Worm (Caenorhabditis elegans) whole organism, young adult: Measurements from ENCODE around the gene ugt-58.

Experiments used
- F22D6.2 ChIP-seq: sonication (generic microtip); optimal IDR thresholded peaks from 2 replicates; lab custom pipeline; 2016; ENCODE audit warnings: mild to moderate bottlenecking, missing genetic modification characterization, missing compliant biosample characterization
- F23B12.7 ChIP-seq: sonication (generic microtip); optimal IDR thresholded peaks from 2 replicates; lab custom pipeline; 2017; ENCODE audit warnings: missing genetic modification characterization, mild to moderate bottlenecking, missing compliant biosample characterization, antibody characterized with exemption, moderate library complexity; ENCODE audit not compliant: insufficient read depth
- F55B11.4 ChIP-seq: sonication (generic microtip); optimal IDR thresholded peaks from 2 replicates; lab custom pipeline; 2016; ENCODE audit warnings: missing compliant biosample characterization, missing genetic modification characterization, borderline replicate concordance; ENCODE audit not compliant: insufficient read depth
- K11D2.4 ChIP-seq: fragments of 200-800 bp; sonication (Bioruptor generic); IDR thresholded peaks from 2 replicates; pipeline ENCODE4 v1.3.6; 2022; ENCODE audit warnings: missing genetic modification reagents, missing genetic modification characterization, missing compliant biosample characterization
- K12H6.12 ChIP-seq: fragments of 200-800 bp; sonication (Bioruptor generic); optimal IDR thresholded peaks from 2 replicates; lab custom pipeline; 2018; ENCODE audit warnings: mild to moderate bottlenecking, missing genetic modification characterization, missing compliant biosample characterization
- T07F8.4 ChIP-seq: sonication (generic microtip); optimal IDR thresholded peaks from 2 replicates; lab custom pipeline; 2016; ENCODE audit warnings: mild to moderate bottlenecking, missing genetic modification characterization, moderate library complexity, missing compliant biosample characterization
- T26A5.8 ChIP-seq: sonication (generic microtip); optimal IDR thresholded peaks from 2 replicates; lab custom pipeline; 2016; ENCODE audit warnings: missing genetic modification characterization, missing compliant biosample characterization
- Y53G8AR.9 ChIP-seq: fragments of 200-800 bp; sonication (Bioruptor generic); conservative IDR thresholded peaks from 2 replicates; pipeline ENCODE4 v1.3.6; 2022; ENCODE audit warnings: missing genetic modification reagents, missing genetic modification characterization, missing compliant biosample characterization
- Y56A3A.18 ChIP-seq: fragments of 200-800 bp; sonication (Bioruptor generic); IDR thresholded peaks from 2 replicates; pipeline ENCODE4 v1.3.6; 2022; ENCODE audit warnings: missing genetic modification reagents, missing genetic modification characterization, missing compliant biosample characterization
- Y95B8A.8 ChIP-seq: fragments of 200-800 bp; sonication (Bioruptor generic); IDR thresholded peaks from 2 replicates; pipeline ENCODE4 v1.3.6; 2022; ENCODE audit warnings: missing genetic modification reagents, missing genetic modification characterization, missing compliant biosample characterization
- ama-1 ChIP-seq, 3 experiments: fragments of 150-350 bp in 1 of 3; sonication (generic microtip) in 2 of 3; optimal IDR thresholded peaks; 2 replicates each; lab custom pipeline; 2014 to 2018; ENCODE audit warnings: missing biosample characterization in 2 of 3, missing genetic modification characterization in 2 of 3, missing genetic modification reagents in 2 of 3
- atf-7 ChIP-seq: sonication (generic microtip); optimal IDR thresholded peaks from 2 replicates; lab custom pipeline; 2017; ENCODE audit warnings: mild to moderate bottlenecking, missing genetic modification characterization, missing compliant biosample characterization
- attf-5 ChIP-seq: fragments of 200-800 bp; sonication (Bioruptor generic); optimal IDR thresholded peaks from 2 replicates; lab custom pipeline; 2018; ENCODE audit warnings: mild to moderate bottlenecking, missing genetic modification characterization, missing compliant biosample characterization
- attf-6 ChIP-seq: fragments of 200-800 bp; sonication (Bioruptor generic); IDR thresholded peaks from 2 replicates; pipeline ENCODE4 v1.3.6; 2022; ENCODE audit warnings: missing genetic modification reagents, missing genetic modification characterization, missing compliant biosample characterization
- cebp-1 ChIP-seq, 2 experiments: fragments of 200-800 bp in 1 of 2; sonication (Bioruptor generic) in 1 of 2; sonication (generic microtip) in 1 of 2; IDR thresholded peaks in 1 of 2; optimal IDR thresholded peaks in 1 of 2; 2 replicates each; pipeline versions ENCODE4 v1.3.6 to Lab custom; 2017 to 2022; ENCODE audit warnings: missing compliant biosample characterization in 2 of 2, missing genetic modification characterization in 2 of 2, mild to moderate bottlenecking in 1 of 2, missing genetic modification reagents in 1 of 2, moderate library complexity in 1 of 2
- chd-7 ChIP-seq: sonication (generic microtip); optimal IDR thresholded peaks from 2 replicates; lab custom pipeline; 2016; ENCODE audit warnings: mild to moderate bottlenecking, missing genetic modification characterization, moderate library complexity, missing compliant biosample characterization
- die-1 ChIP-seq: sonication (generic microtip); optimal IDR thresholded peaks from 2 replicates; lab custom pipeline; 2016; ENCODE audit warnings: missing genotype, mild to moderate bottlenecking, missing genetic modification characterization, missing compliant biosample characterization
- dox-1 ChIP-seq: fragments of 200-800 bp; sonication (Bioruptor generic); IDR thresholded peaks from 2 replicates; pipeline ENCODE4 v1.3.6; 2022; ENCODE audit warnings: missing genetic modification reagents, missing genetic modification characterization, missing compliant biosample characterization
- dpff-1 ChIP-seq: sonication (generic microtip); optimal IDR thresholded peaks from 2 replicates; lab custom pipeline; 2017; ENCODE audit warnings: mild to moderate bottlenecking, missing genetic modification characterization, missing compliant biosample characterization
- egl-18 ChIP-seq: fragments of 200-800 bp; sonication (Bioruptor generic); IDR thresholded peaks from 2 replicates; pipeline ENCODE4 v1.3.6; 2022; ENCODE audit warnings: missing genetic modification reagents, missing genetic modification characterization, missing compliant biosample characterization
- egl-44 ChIP-seq: fragments of 200-800 bp; sonication (Bioruptor generic); IDR thresholded peaks from 2 replicates; pipeline ENCODE4 v1.3.6; 2022; ENCODE audit warnings: missing genetic modification reagents, missing genetic modification characterization, missing compliant biosample characterization
- ekl-4 ChIP-seq: fragments of 200-800 bp; sonication (Bioruptor generic); IDR thresholded peaks from 2 replicates; pipeline ENCODE4 v1.3.6; 2022; ENCODE audit warnings: missing genetic modification reagents, missing genetic modification characterization, missing compliant biosample characterization
- ets-4 ChIP-seq: fragments of 200-800 bp; sonication (Bioruptor generic); optimal IDR thresholded peaks from 2 replicates; lab custom pipeline; 2018; ENCODE audit warnings: mild to moderate bottlenecking, missing genetic modification characterization, missing compliant biosample characterization
- gei-17 ChIP-seq: fragments of 200-800 bp; sonication (Bioruptor generic); optimal IDR thresholded peaks from 2 replicates; lab custom pipeline; 2018; ENCODE audit warnings: mild to moderate bottlenecking, missing genetic modification characterization, missing compliant biosample characterization
- hmg-1.2 ChIP-seq: fragments of 200-800 bp; sonication (Bioruptor generic); IDR thresholded peaks from 2 replicates; pipeline ENCODE4 v1.3.6; 2022; ENCODE audit warnings: missing genetic modification reagents, missing genetic modification characterization, missing compliant biosample characterization
- let-607 ChIP-seq, 2 experiments: fragments of 200-800 bp in 1 of 2; sonication (Bioruptor generic) in 1 of 2; sonication (generic microtip) in 1 of 2; optimal IDR thresholded peaks; 2 replicates each; lab custom pipeline; 2016 to 2018; ENCODE audit warnings: mild to moderate bottlenecking in 2 of 2, missing compliant biosample characterization in 2 of 2, missing genetic modification characterization in 2 of 2, moderate library complexity in 2 of 2, missing genotype in 1 of 2
- lin-26 ChIP-seq: fragments of 200-800 bp; sonication (Bioruptor generic); IDR thresholded peaks from 2 replicates; pipeline ENCODE4 v1.3.6; 2022; ENCODE audit warnings: missing genetic modification reagents, missing genetic modification characterization, missing compliant biosample characterization
- lin-35 ChIP-seq, 3 experiments: fragments of 150-350 bp in 2 of 3; sonication (generic microtip) in 1 of 3; optimal IDR thresholded peaks; 2 replicates each; lab custom pipeline; 2014 to 2018; ENCODE audit warnings: missing biosample characterization in 3 of 3, missing genetic modification characterization in 3 of 3, missing genetic modification reagents in 3 of 3
- lin-40 ChIP-seq: sonication (generic microtip); optimal IDR thresholded peaks from 2 replicates; lab custom pipeline; 2016; ENCODE audit warnings: missing genetic modification characterization, mild to moderate bottlenecking, missing compliant biosample characterization, missing genotype, missing genetic modification reagents
- lin-54 ChIP-seq: fragments of 200-800 bp; sonication (Bioruptor generic); optimal IDR thresholded peaks from 2 replicates; lab custom pipeline; 2018; ENCODE audit warnings: mild to moderate bottlenecking, missing genetic modification characterization, missing compliant biosample characterization
- nfyb-1 ChIP-seq: fragments of 200-800 bp; sonication (Bioruptor generic); IDR thresholded peaks from 2 replicates; pipeline ENCODE4 v1.3.6; 2022; ENCODE audit warnings: missing genetic modification reagents, missing genetic modification characterization, missing compliant biosample characterization
- nhr-80 ChIP-seq: sonication (generic microtip); optimal IDR thresholded peaks from 2 replicates; lab custom pipeline; 2016; ENCODE audit warnings: missing genetic modification characterization, missing compliant biosample characterization
- pha-4 ChIP-seq: fragments of 150-350 bp; sonication (generic microtip); optimal IDR thresholded peaks from 2 replicates; lab custom pipeline; 2014; ENCODE audit warnings: missing biosample characterization, missing genetic modification reagents, missing genetic modification characterization
- rpc-1 ChIP-seq, 2 experiments: fragments of 150-350 bp in 1 of 2; sonication (generic microtip) in 1 of 2; optimal IDR thresholded peaks; 2 replicates each; lab custom pipeline; 2014 to 2018; ENCODE audit warnings: missing biosample characterization in 1 of 2, missing genetic modification characterization in 1 of 2, missing genetic modification reagents in 1 of 2, missing genotype in 1 of 2
- sptf-2 ChIP-seq: fragments of 200-800 bp; sonication (Bioruptor generic); optimal IDR thresholded peaks from 2 replicates; lab custom pipeline; 2018; ENCODE audit warnings: mild to moderate bottlenecking, missing genetic modification characterization, missing compliant biosample characterization
- tbp1 ChIP-seq: fragments of 200-800 bp; sonication (Bioruptor generic); optimal IDR thresholded peaks from 2 replicates; lab custom pipeline; 2018; ENCODE audit warnings: mild to moderate bottlenecking, missing genetic modification characterization, missing compliant biosample characterization
- tbx-9 ChIP-seq: sonication (generic microtip); optimal IDR thresholded peaks from 2 replicates; lab custom pipeline; 2016; ENCODE audit warnings: borderline replicate concordance, missing genetic modification characterization, inconsistent platforms, missing compliant biosample characterization
- unc-130 ChIP-seq: sonication (generic microtip); optimal IDR thresholded peaks from 2 replicates; lab custom pipeline; 2016; ENCODE audit warnings: missing genetic modification reagents, missing genetic modification characterization, missing compliant biosample characterization
- unc-62 ChIP-seq: fragments of 150-350 bp; optimal IDR thresholded peaks from 2 replicates; lab custom pipeline; 2014; ENCODE audit warnings: missing biosample characterization, missing genetic modification reagents, missing genetic modification characterization
- ztf-22 ChIP-seq: fragments of 200-800 bp; sonication (Bioruptor generic); optimal IDR thresholded peaks from 2 replicates; lab custom pipeline; 2018; ENCODE audit warnings: mild to moderate bottlenecking, missing genetic modification characterization, moderate library complexity, missing compliant biosample characterization
- ztf-26 ChIP-seq: sonication (generic microtip); optimal IDR thresholded peaks from 2 replicates; lab custom pipeline; 2017; ENCODE audit warnings: missing genetic modification characterization, missing compliant biosample characterization
- ztf-28 ChIP-seq: fragments of 200-800 bp; sonication (Bioruptor generic); IDR thresholded peaks from 2 replicates; pipeline ENCODE4 v1.3.6; 2022; ENCODE audit warnings: missing genetic modification reagents, missing genetic modification characterization, missing compliant biosample characterization
- ztf-3 ChIP-seq: fragments of 200-800 bp; sonication (Bioruptor generic); optimal IDR thresholded peaks from 2 replicates; lab custom pipeline; 2018; ENCODE audit warnings: mild to moderate bottlenecking, missing genetic modification characterization, missing compliant biosample characterization
- ztf-6 ChIP-seq: fragments of 200-800 bp; sonication (Bioruptor generic); IDR thresholded peaks from 2 replicates; pipeline ENCODE4 v1.3.6; 2022; ENCODE audit warnings: missing genetic modification reagents, missing genetic modification characterization, missing compliant biosample characterization

The ugt-58 gene

ce11 chrII:9601679-9602078 is 15.1 kb upstream of the ugt-58 start:
- no peak for TF ChIP-seq lin-40 (tag; lab: Kevin White, UChicago)
- TF ChIP-seq Y95B8A.8 (GFP tag; lab: Robert Waterston, UW) = no peak
- TF ChIP-seq cebp-1 (GFP tag; IDR thresholded peaks at IDR 0.05; lab: Robert Waterston, UW) = 0 out of 2 replicates have a peak, but pooled peaks have one; percentile 14
- peak; percentile 47 for TF ChIP-seq cebp-1 (tag; optimal IDR thresholded peaks at IDR 0.05; lab: Kevin White, UChicago)
- no peak for TF ChIP-seq lin-26 (GFP tag; lab: Robert Waterston, UW)
- TF ChIP-seq tbp1 = peak; percentile 14
- no peak for TF ChIP-seq ztf-3
- TF ChIP-seq die-1 (tag; lab: Kevin White, UChicago) = no peak
- TF ChIP-seq ets-4 (GFP tag; lab: Kevin White, UChicago) = no peak
- TF ChIP-seq ztf-22 = no peak
- no peak for TF ChIP-seq tbx-9 (tag; lab: Kevin White, UChicago)
- TF ChIP-seq ztf-6 = no peak
- TF ChIP-seq lin-35 (GFP tag; optimal IDR thresholded peaks at IDR 0.05; lab: Kevin White, UChicago) = peak in 1 of 3 experiments; percentile 27
- TF ChIP-seq pha-4 (tag; lab: Kevin White, UChicago) = peak; percentile 29
- no peak for TF ChIP-seq dpff-1 (tag; lab: Kevin White, UChicago)
- no peak for TF ChIP-seq T07F8.4 (tag; lab: Kevin White, UChicago)
- TF ChIP-seq attf-6 (GFP tag; lab: Robert Waterston, UW) = no peak
- no peak for TF ChIP-seq F55B11.4 (tag; lab: Kevin White, UChicago)
- peak; percentile 39 for TF ChIP-seq unc-62 (GFP tag; lab: Kevin White, UChicago)
- TF ChIP-seq F23B12.7 = no peak
- no peak for TF ChIP-seq Y56A3A.18 (GFP tag; lab: Robert Waterston, UW)
- TF ChIP-seq nfyb-1 (GFP tag; lab: Robert Waterston, UW) = no peak
- no peak for TF ChIP-seq T26A5.8 (tag; lab: Kevin White, UChicago)
- TF ChIP-seq K12H6.12 (tag; lab: Kevin White, UChicago) = no peak
- peak; percentile 22 for TF ChIP-seq attf-5 (GFP tag; lab: Kevin White, UChicago)
- no peak for TF ChIP-seq gei-17 (GFP tag; lab: Kevin White, UChicago)
- TF ChIP-seq lin-54 = no peak
- TF ChIP-seq ztf-26 (tag; lab: Kevin White, UChicago) = no peak
- TF ChIP-seq ekl-4 (GFP tag; lab: Robert Waterston, UW) = no peak
- no peak for TF ChIP-seq sptf-2 (GFP tag; lab: Kevin White, UChicago)

- no peak for TF ChIP-seq cebp-1 (GFP tag; IDR thresholded peaks at IDR 0.05; lab: Robert Waterston, UW)
- TF ChIP-seq cebp-1 (tag; optimal IDR thresholded peaks at IDR 0.05; lab: Kevin White, UChicago) = peak; percentile 33
- TF ChIP-seq gei-17 (GFP tag; lab: Kevin White, UChicago) = no peak
- TF ChIP-seq lin-35 (GFP tag; optimal IDR thresholded peaks at IDR 0.05; lab: Kevin White, UChicago) = peak in 1 of 3 experiments; percentile 11
- no peak for TF ChIP-seq unc-130 (GFP tag; lab: Kevin White, UChicago)
- no peak for TF ChIP-seq unc-62 (GFP tag; lab: Kevin White, UChicago)
- no peak for TF ChIP-seq rpc-1 (optimal IDR thresholded peaks at IDR 0.05; lab: Kevin White, UChicago)
- no peak for TF ChIP-seq rpc-1 (tag; optimal IDR thresholded peaks at IDR 0.05; lab: Kevin White, UChicago)
- no peak for TF ChIP-seq K11D2.4 (GFP tag; lab: Robert Waterston, UW)
- TF ChIP-seq atf-7 (tag; lab: Kevin White, UChicago) = peak; percentile 43
- TF ChIP-seq ekl-4 (GFP tag; lab: Robert Waterston, UW) = no peak
- TF ChIP-seq lin-54 = peak; percentile 9
- TF ChIP-seq Y53G8AR.9 = 0 out of 2 replicates have a peak, but pooled peaks have one; percentile 23
- TF ChIP-seq chd-7 = peak; percentile 49
- TF ChIP-seq F22D6.2 (tag; lab: Kevin White, UChicago) = peak; percentile 59
- TF ChIP-seq ztf-28 = no peak
- TF ChIP-seq egl-44 = 0 out of 2 replicates have a peak, but pooled peaks have one; percentile 42
- TF ChIP-seq ama-1 (optimal IDR thresholded peaks at IDR 0.05; lab: Kevin White, UChicago) = peak; percentile 84
- no peak for TF ChIP-seq ama-1 (GFP tag; optimal IDR thresholded peaks at IDR 0.05; lab: Kevin White, UChicago)
- peak; percentile 17 for TF ChIP-seq ets-4 (GFP tag; lab: Kevin White, UChicago)
- TF ChIP-seq dox-1 = 0 out of 2 replicates have a peak, but pooled peaks have one; percentile 21
- peak; percentile 29 for TF ChIP-seq tbp1
- no peak for TF ChIP-seq T07F8.4 (tag; lab: Kevin White, UChicago)
- TF ChIP-seq egl-18 (GFP tag; lab: Robert Waterston, UW) = no peak
- peak; percentile 83 for TF ChIP-seq nhr-80 (tag; lab: Kevin White, UChicago)
- TF ChIP-seq ztf-26 (tag; lab: Kevin White, UChicago) = peak; percentile 50
- TF ChIP-seq ztf-22 = peak; percentile 26
- peak; percentile 58 for TF ChIP-seq lin-40 (tag; lab: Kevin White, UChicago)
- peak; percentile 74 to 83 for TF ChIP-seq let-607 (tag; optimal IDR thresholded peaks at IDR 0.05; lab: Kevin White, UChicago)
- 0 out of 2 replicates have a peak, but pooled peaks have one; percentile 15 for TF ChIP-seq hmg-1.2
Measured at ce11 chrII:9601069-9601468, 14.5 kb upstream of the ugt-58 start.
